Fruit fly (Drosophila melanogaster) whole organism, prepupa: ENCODE data around the gene mRpL40.

Experiments
- Blimp-1 ChIP-seq: fragments of 200-800 bp; sonication (Bioruptor generic); optimal IDR thresholded peaks from 3 replicates; lab custom pipeline; 2017; ENCODE audit warnings: missing biosample characterization, missing genetic modification characterization, mild to moderate bottlenecking, moderate library complexity, missing genetic modification reagents
- CG10631 ChIP-seq: fragments of 200-800 bp; sonication (Bioruptor generic); optimal IDR thresholded peaks from 2 replicates; lab custom pipeline; 2016; ENCODE audit warnings: missing biosample characterization, missing genetic modification characterization
- CG11294 ChIP-seq: fragments of 200-800 bp; sonication (Bioruptor generic); IDR thresholded peaks from 2 replicates; pipeline ENCODE4 v1.3.6; 2022; ENCODE audit warnings: missing biosample characterization, missing genetic modification characterization
- CG11762 ChIP-seq: fragments of 200-800 bp; sonication (Bioruptor generic); optimal IDR thresholded peaks from 3 replicates; lab custom pipeline; 2016; ENCODE audit warnings: missing biosample characterization, missing genetic modification characterization; ENCODE audit not compliant: insufficient read depth
- CG11902 ChIP-seq: fragments of 200-800 bp; sonication (Bioruptor generic); optimal IDR thresholded peaks from 3 replicates; lab custom pipeline; 2016; ENCODE audit warnings: missing biosample characterization, missing genetic modification characterization
- CG15336 ChIP-seq: fragments of 200-800 bp; sonication (Bioruptor generic); IDR thresholded peaks from 2 replicates; pipeline ENCODE4 v1.3.6; 2022; ENCODE audit warnings: missing biosample characterization, missing genetic modification characterization
- CG1621 ChIP-seq: fragments of 200-800 bp; sonication (Bioruptor generic); optimal IDR thresholded peaks from 3 replicates; lab custom pipeline; 2018; ENCODE audit warnings: missing biosample characterization, mild to moderate bottlenecking, missing genetic modification characterization
- CG16779 ChIP-seq: fragments of 200-800 bp; sonication (Bioruptor generic); optimal IDR thresholded peaks from 3 replicates; lab custom pipeline; 2017; ENCODE audit warnings: missing biosample characterization, mild to moderate bottlenecking, missing genetic modification characterization
- CG3032 ChIP-seq: fragments of 200-800 bp; optimal IDR thresholded peaks from 2 replicates; lab custom pipeline; 2019; ENCODE audit warnings: missing biosample characterization, mild to moderate bottlenecking, missing genetic modification characterization, moderate library complexity
- CG32006 ChIP-seq: fragments of 200-800 bp; sonication (Bioruptor generic); optimal IDR thresholded peaks from 3 replicates; lab custom pipeline; 2017; ENCODE audit warnings: missing biosample characterization, mild to moderate bottlenecking, missing genetic modification characterization
- CG3919 ChIP-seq: fragments of 200-800 bp; sonication (Bioruptor generic); optimal IDR thresholded peaks from 3 replicates; lab custom pipeline; 2016; ENCODE audit warnings: missing biosample characterization, missing genetic modification characterization
- CG6163 ChIP-seq: fragments of 200-800 bp; sonication (Bioruptor generic); IDR thresholded peaks from 3 replicates; pipeline ENCODE4 v1.3.6; 2022; ENCODE audit warnings: missing biosample characterization, missing genetic modification characterization
- CG6276 ChIP-seq: fragments of 200-800 bp; sonication (Bioruptor generic); optimal IDR thresholded peaks from 2 replicates; lab custom pipeline; 2017; ENCODE audit warnings: missing biosample characterization, mild to moderate bottlenecking, missing genetic modification characterization
- CG6792 ChIP-seq: fragments of 200-800 bp; sonication (Bioruptor generic); optimal IDR thresholded peaks from 3 replicates; lab custom pipeline; 2016; ENCODE audit warnings: missing biosample characterization, missing genetic modification characterization
- CG6854 ChIP-seq: fragments of 200-800 bp; sonication (Bioruptor generic); optimal IDR thresholded peaks from 2 replicates; lab custom pipeline; 2017; ENCODE audit warnings: missing biosample characterization, mild to moderate bottlenecking, missing genetic modification characterization
- CG7368 ChIP-seq: fragments of 200-800 bp; sonication (Bioruptor generic); optimal IDR thresholded peaks from 3 replicates; lab custom pipeline; 2016; ENCODE audit warnings: missing biosample characterization, missing genetic modification characterization
- CG8119 ChIP-seq: fragments of 200-800 bp; sonication (Bioruptor generic); IDR thresholded peaks from 3 replicates; pipeline ENCODE4 v1.3.6; 2022; ENCODE audit warnings: missing biosample characterization, missing genetic modification characterization
- CG8319 ChIP-seq: fragments of 200-800 bp; sonication (Bioruptor generic); optimal IDR thresholded peaks from 3 replicates; lab custom pipeline; 2016; ENCODE audit warnings: missing biosample characterization, missing genetic modification characterization
- CG8632 ChIP-seq: fragments of 200-800 bp; sonication (Bioruptor generic); optimal IDR thresholded peaks from 3 replicates; lab custom pipeline; 2016; ENCODE audit warnings: missing biosample characterization, missing genetic modification characterization
- CG9139 ChIP-seq: fragments of 200-800 bp; sonication (Bioruptor generic); optimal IDR thresholded peaks from 3 replicates; lab custom pipeline; 2017; ENCODE audit warnings: missing biosample characterization, mild to moderate bottlenecking, missing genetic modification characterization
- Eip75B ChIP-seq: fragments of 200-800 bp; sonication (Bioruptor generic); optimal IDR thresholded peaks from 3 replicates; lab custom pipeline; 2016; ENCODE audit warnings: missing biosample characterization, missing genetic modification characterization
- Eip78C ChIP-seq: fragments of 200-800 bp; sonication (Bioruptor generic); peaks from one replicate; lab custom pipeline; 2016; ENCODE audit warnings: missing biosample characterization, missing genetic modification characterization
- Ets21C ChIP-seq: fragments of 200-800 bp; sonication (Bioruptor generic); optimal IDR thresholded peaks from 3 replicates; lab custom pipeline; 2016; ENCODE audit warnings: missing biosample characterization, missing genetic modification characterization
- Gug ChIP-seq: fragments of 200-800 bp; sonication (Bioruptor generic); IDR thresholded peaks from 2 replicates; pipeline ENCODE4 v1.3.6; 2022; ENCODE audit warnings: missing biosample characterization, missing genetic modification characterization
- Hr38 ChIP-seq: sonication (Bioruptor generic); optimal IDR thresholded peaks from 2 replicates; lab custom pipeline; 2016; ENCODE audit warnings: missing biosample characterization, missing genetic modification characterization
- Hr39 ChIP-seq: fragments of 200-800 bp; sonication (Bioruptor generic); optimal IDR thresholded peaks from 2 replicates; lab custom pipeline; 2016; ENCODE audit warnings: missing biosample characterization, missing genetic modification characterization
- Hr4 ChIP-seq: fragments of 200-800 bp; sonication (Bioruptor generic); optimal IDR thresholded peaks from 3 replicates; lab custom pipeline; 2016; ENCODE audit warnings: missing biosample characterization, missing genetic modification characterization
- Lpt ChIP-seq: fragments of 200-800 bp; sonication (Bioruptor generic); optimal IDR thresholded peaks from 3 replicates; lab custom pipeline; 2016; ENCODE audit warnings: missing biosample characterization, missing genetic modification characterization
- Met ChIP-seq: fragments of 200-800 bp; sonication (Bioruptor generic); optimal IDR thresholded peaks from 3 replicates; lab custom pipeline; 2016; ENCODE audit warnings: missing biosample characterization, missing genetic modification characterization
- OdsH ChIP-seq: fragments of 200-800 bp; sonication (Bioruptor generic); optimal IDR thresholded peaks from 3 replicates; lab custom pipeline; 2016; ENCODE audit warnings: missing biosample characterization, missing genetic modification characterization
- Smox ChIP-seq: fragments of 200-800 bp; sonication (Bioruptor generic); optimal IDR thresholded peaks from 3 replicates; lab custom pipeline; 2016; ENCODE audit warnings: missing biosample characterization, missing genetic modification characterization
- Sox102F ChIP-seq: fragments of 200-800 bp; sonication (Bioruptor generic); optimal IDR thresholded peaks from 2 replicates; lab custom pipeline; 2016; ENCODE audit warnings: missing biosample characterization, mild to moderate bottlenecking, missing genetic modification characterization
- Sox14 ChIP-seq: fragments of 200-800 bp; sonication (Bioruptor generic); optimal IDR thresholded peaks from 3 replicates; lab custom pipeline; 2016; ENCODE audit warnings: missing biosample characterization, missing genetic modification characterization
- Sox15 ChIP-seq: fragments of 200-800 bp; sonication (Bioruptor generic); optimal IDR thresholded peaks from 3 replicates; lab custom pipeline; 2016; ENCODE audit warnings: missing biosample characterization, missing genetic modification characterization
- achi ChIP-seq: fragments of 200-800 bp; sonication (Bioruptor generic); optimal IDR thresholded peaks from 3 replicates; lab custom pipeline; 2016; ENCODE audit warnings: missing biosample characterization, missing genetic modification characterization
- acj6 ChIP-seq: fragments of 200-800 bp; sonication (Bioruptor generic); optimal IDR thresholded peaks from 3 replicates; lab custom pipeline; 2016; ENCODE audit warnings: missing biosample characterization, missing genetic modification characterization
- cyc ChIP-seq: fragments of 200-800 bp; sonication (Bioruptor generic); optimal IDR thresholded peaks from 3 replicates; lab custom pipeline; 2016; ENCODE audit warnings: missing biosample characterization, missing genetic modification characterization
- dac ChIP-seq: fragments of 200-800 bp; sonication (Bioruptor generic); optimal IDR thresholded peaks from 2 replicates; lab custom pipeline; 2017; ENCODE audit warnings: missing biosample characterization, mild to moderate bottlenecking, missing genetic modification characterization
- eg ChIP-seq: fragments of 200-800 bp; sonication (Bioruptor generic); IDR thresholded peaks from 3 replicates; pipeline ENCODE4 v1.3.6; 2022; ENCODE audit warnings: missing biosample characterization, missing genetic modification characterization
- esn ChIP-seq: fragments of 200-800 bp; sonication (Bioruptor generic); optimal IDR thresholded peaks from 2 replicates; lab custom pipeline; 2016; ENCODE audit warnings: missing biosample characterization, mild to moderate bottlenecking, missing genetic modification characterization, moderate library complexity
- fkh ChIP-seq: fragments of 200-800 bp; sonication (Bioruptor generic); optimal IDR thresholded peaks from 3 replicates; lab custom pipeline; 2017; ENCODE audit warnings: missing biosample characterization, mild to moderate bottlenecking, missing genetic modification characterization, moderate library complexity
- lz ChIP-seq: fragments of 200-800 bp; sonication (Bioruptor generic); optimal IDR thresholded peaks from 3 replicates; lab custom pipeline; 2016; ENCODE audit warnings: missing biosample characterization, missing genetic modification characterization
- net ChIP-seq: fragments of 200-800 bp; sonication (Bioruptor generic); optimal IDR thresholded peaks from 3 replicates; lab custom pipeline; 2016; ENCODE audit warnings: missing biosample characterization, missing genetic modification characterization
- pdm3 ChIP-seq: fragments of 200-800 bp; sonication (Bioruptor generic); optimal IDR thresholded peaks from 3 replicates; lab custom pipeline; 2016; ENCODE audit warnings: missing biosample characterization, missing genetic modification characterization
- spab ChIP-seq: fragments of 200-800 bp; sonication (Bioruptor generic); optimal IDR thresholded peaks from 2 replicates; lab custom pipeline; 2017; ENCODE audit warnings: missing biosample characterization, mild to moderate bottlenecking, missing genetic modification characterization, missing genetic modification reagents
- ss ChIP-seq, 2 experiments: fragments of 200-800 bp; sonication (Bioruptor generic); optimal IDR thresholded peaks; 2 replicates in 1 of 2; 3 replicates in 1 of 2; lab custom pipeline; 2017 to 2018; ENCODE audit warnings: mild to moderate bottlenecking in 2 of 2, missing biosample characterization in 2 of 2, missing genetic modification characterization in 2 of 2, moderate library complexity in 1 of 2
- svp ChIP-seq: fragments of 200-800 bp; sonication (Bioruptor generic); peaks from one replicate; lab custom pipeline; 2016; ENCODE audit warnings: missing biosample characterization, missing genetic modification characterization
- topi ChIP-seq: fragments of 200-800 bp; sonication (Bioruptor generic); optimal IDR thresholded peaks from 3 replicates; lab custom pipeline; 2016; ENCODE audit warnings: missing biosample characterization, missing genetic modification characterization

Gene mRpL40

DNA sequence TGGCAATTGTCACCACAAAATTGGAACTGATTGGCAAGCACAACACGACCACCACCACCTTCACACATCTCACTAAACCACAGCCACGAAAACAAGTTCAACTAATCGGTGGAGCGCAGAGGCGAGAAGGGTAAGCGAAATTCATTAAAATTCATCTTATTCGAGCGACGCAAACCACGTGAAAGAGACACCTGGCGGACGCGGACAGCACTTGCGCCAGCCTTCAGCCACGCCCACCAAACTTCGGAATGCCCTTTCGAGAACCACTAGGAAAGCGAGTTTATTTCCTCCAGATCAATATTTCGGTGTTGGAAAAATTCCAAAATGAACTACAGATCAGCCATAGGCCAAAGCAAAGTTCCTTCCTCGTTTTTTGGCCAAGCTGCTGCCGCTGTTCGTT is 12.2 kb upstream of the mRpL40 start:
- no peak for TF ChIP-seq Hr39 (GFP tag; lab: Kevin White, UChicago)
- TF ChIP-seq CG11294 (GFP tag; lab: Robert Waterston, UW): no peak
- no peak for TF ChIP-seq Eip75B (GFP tag; lab: Kevin White, UChicago)
- TF ChIP-seq CG3032 (tag; lab: Kevin White, UChicago): no peak
- TF ChIP-seq Ets21C (GFP tag; lab: Kevin White, UChicago): no peak
- TF ChIP-seq Lpt (GFP tag; lab: Kevin White, UChicago): no peak

DNA sequence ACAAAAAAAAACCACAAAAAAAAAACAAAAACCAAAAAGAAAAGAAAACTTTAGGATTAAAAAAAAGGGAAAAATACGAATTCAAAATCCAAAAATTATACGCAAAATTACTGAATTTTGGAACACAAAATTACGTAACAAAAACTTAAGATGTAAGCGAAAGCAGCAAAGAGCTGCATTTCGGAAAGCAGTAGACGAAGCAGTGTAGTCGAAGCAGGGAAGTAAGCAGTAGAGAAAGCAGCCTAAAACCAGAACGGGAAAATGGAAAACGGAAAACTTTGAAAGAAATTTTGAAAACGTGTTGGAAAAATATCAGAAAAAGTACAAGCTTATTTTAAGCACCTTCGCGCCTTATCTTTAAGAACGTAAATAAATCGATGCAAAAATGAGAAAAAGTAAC is 4.8 kb upstream of the mRpL40 start:
- no peak for TF ChIP-seq Smox

DNA sequence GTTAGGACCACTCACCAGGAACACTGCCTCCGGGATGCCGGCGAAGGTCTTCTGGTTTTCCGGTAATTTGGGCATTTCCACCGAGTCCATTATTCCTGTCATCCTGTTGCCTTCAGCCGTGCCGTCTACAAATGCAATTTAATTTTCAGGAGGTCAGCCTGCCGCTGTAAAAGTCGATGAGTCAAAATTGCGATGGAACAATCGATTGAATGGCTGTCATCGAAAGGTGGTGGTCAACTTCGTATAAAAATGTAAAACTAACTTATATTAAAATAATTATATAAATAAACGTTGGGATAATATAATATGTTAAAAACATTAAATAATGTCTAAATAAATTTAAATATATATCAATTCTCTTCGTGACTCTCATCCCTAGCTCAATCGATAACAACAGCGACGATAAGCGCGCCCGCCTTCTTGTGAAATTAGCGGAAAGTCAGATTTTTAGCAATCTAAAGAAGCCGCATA is 2.0 kb downstream of the mRpL40 start, which contains the start of the genes mgr and Irbp:
Gene mgr (minus strand): TSS at position 209 of the 471 bp plus-strand sequence.
Gene Irbp (plus strand): TSS at position 381 of the 471 bp plus-strand sequence.
- peak; percentile 65 for TF ChIP-seq Sox15
- peak; percentile 79 for TF ChIP-seq CG6792
- TF ChIP-seq achi (GFP tag; lab: Kevin White, UChicago): peak; percentile 90
- peak; percentile 69 for TF ChIP-seq CG1621 (tag; lab: Kevin White, UChicago)
- peak; percentile 84 for TF ChIP-seq CG8632
- TF ChIP-seq ss (GFP tag; optimal IDR thresholded peaks at IDR 0.05; lab: Kevin White, UChicago): peak in 1 of 2 experiments; percentile 81
- TF ChIP-seq Hr38 (GFP tag; lab: Kevin White, UChicago): no peak
- TF ChIP-seq Gug: peak; percentile 91
- peak; percentile 62 for TF ChIP-seq CG11902 (GFP tag; lab: Kevin White, UChicago)
- no peak for TF ChIP-seq Hr39 (GFP tag; lab: Kevin White, UChicago)
- no peak for TF ChIP-seq Eip78C (GFP tag; lab: Kevin White, UChicago)
- TF ChIP-seq CG9139: peak; percentile 68
- no peak for TF ChIP-seq pdm3 (GFP tag; lab: Kevin White, UChicago)
- TF ChIP-seq Sox14: peak; percentile 63
- peak; percentile 84 for TF ChIP-seq acj6 (GFP tag; lab: Kevin White, UChicago)
- TF ChIP-seq svp (GFP tag; lab: Kevin White, UChicago): peak; percentile 92
- TF ChIP-seq CG8119 (GFP tag; lab: Robert Waterston, UW): peak; percentile 85
- peak; percentile 58 for TF ChIP-seq CG16779 (tag; lab: Kevin White, UChicago)
- TF ChIP-seq Sox102F: no peak
- no peak for TF ChIP-seq CG6854 (GFP tag; lab: Kevin White, UChicago)
- TF ChIP-seq CG7368: peak; percentile 66
- TF ChIP-seq CG15336 (GFP tag; lab: Robert Waterston, UW): no peak; the same call in none of the 2 replicates
- peak; percentile 85 for TF ChIP-seq CG3919 (GFP tag; lab: Kevin White, UChicago)
- peak; percentile 60 for TF ChIP-seq CG8319 (GFP tag; lab: Kevin White, UChicago)
- TF ChIP-seq CG3032 (tag; lab: Kevin White, UChicago): peak; percentile 90
- peak; percentile 77 for TF ChIP-seq net (GFP tag; lab: Kevin White, UChicago)
- peak; percentile 85 for TF ChIP-seq OdsH
- TF ChIP-seq spab (GFP tag; lab: Kevin White, UChicago): no peak
- TF ChIP-seq esn (GFP tag; lab: Kevin White, UChicago): peak; percentile 83
- TF ChIP-seq CG6276 (GFP tag; lab: Kevin White, UChicago): no peak
- peak; percentile 59 for TF ChIP-seq Lpt (GFP tag; lab: Kevin White, UChicago)
- TF ChIP-seq fkh (GFP tag; lab: Kevin White, UChicago): no peak
- peak; percentile 60 for TF ChIP-seq cyc (GFP tag; lab: Kevin White, UChicago)
- peak; percentile 78 for TF ChIP-seq dac (GFP tag; lab: Kevin White, UChicago)
- TF ChIP-seq Hr4 (GFP tag; lab: Kevin White, UChicago): no peak
- TF ChIP-seq eg (GFP tag; lab: Robert Waterston, UW): peak; percentile 90
- peak; percentile 87 for TF ChIP-seq CG32006 (GFP tag; lab: Kevin White, UChicago)
- peak; percentile 82 for TF ChIP-seq CG11294 (GFP tag; lab: Robert Waterston, UW)
- no peak for TF ChIP-seq Met (GFP tag; lab: Kevin White, UChicago)
- peak; percentile 76 for TF ChIP-seq topi
- peak; percentile 62 for TF ChIP-seq Blimp-1 (GFP tag; lab: Kevin White, UChicago)
- peak; percentile 76 for TF ChIP-seq CG11762
- TF ChIP-seq Eip75B (GFP tag; lab: Kevin White, UChicago): no peak
- TF ChIP-seq lz: peak; percentile 75
- TF ChIP-seq CG6163 (GFP tag; lab: Robert Waterston, UW): peak; percentile 89
- TF ChIP-seq CG10631: peak; percentile 92
